Fruit fly (Drosophila melanogaster): ENCODE measurements around the gene Ilp1.

The Ilp1 gene

dm6 chr3L:9840710-9841109, 42.5 kb downstream of the Ilp1 start:
- TF ChIP-seq Dfd (GFP tag; optimal IDR thresholded peaks at IDR 0.05) = peak; percentile 95
- TF ChIP-seq dmrt93B (GFP tag; optimal IDR thresholded peaks at IDR 0.05) = no peak

- no peak for TF ChIP-seq pan (optimal IDR thresholded peaks at IDR 0.05)
- TF ChIP-seq br (GFP tag; optimal IDR thresholded peaks at IDR 0.05) = no peak
- TF ChIP-seq Jra (GFP tag; optimal IDR thresholded peaks at IDR 0.05) = no peak
- TF ChIP-seq rgr (GFP tag; optimal IDR thresholded peaks at IDR 0.05) = no peak
- TF ChIP-seq brk (GFP tag; optimal IDR thresholded peaks at IDR 0.05) = no peak
- no peak for TF ChIP-seq jim (GFP tag; optimal IDR thresholded peaks at IDR 0.05)
- TF ChIP-seq OdsH (GFP tag; optimal IDR thresholded peaks at IDR 0.05) = no peak
- no peak for TF ChIP-seq usp (GFP tag; optimal IDR thresholded peaks at IDR 0.05)
- TF ChIP-seq Mio (GFP tag; optimal IDR thresholded peaks at IDR 0.05) = no peak
- TF ChIP-seq CG32264 (GFP tag; optimal IDR thresholded peaks at IDR 0.05) = no peak
- TF ChIP-seq sage (GFP tag; optimal IDR thresholded peaks at IDR 0.05) = no peak
- TF ChIP-seq dmrt93B (GFP tag; optimal IDR thresholded peaks at IDR 0.05) = no peak
- TF ChIP-seq Hr83 (GFP tag; optimal IDR thresholded peaks at IDR 0.05; ENCODE audit: poor library complexity, severe bottlenecking) = no peak
- no peak for TF ChIP-seq ey (GFP tag; optimal IDR thresholded peaks at IDR 0.05)
- no peak for TF ChIP-seq woc (GFP tag; optimal IDR thresholded peaks at IDR 0.05)
- TF ChIP-seq Hnf4 (GFP tag; optimal IDR thresholded peaks at IDR 0.05) = no peak
- no peak for TF ChIP-seq foxo (GFP tag; optimal IDR thresholded peaks at IDR 0.05)
- TF ChIP-seq Vsx2 (GFP tag; optimal IDR thresholded peaks at IDR 0.05; ENCODE audit: partially characterized antibody) = no peak
- no peak for TF ChIP-seq lola (GFP tag; optimal IDR thresholded peaks at IDR 0.05)
- no peak for TF ChIP-seq HLH106 (tag; optimal IDR thresholded peaks at IDR 0.05)
Measured at dm6 chr3L:9842043-9842442, 43.8 kb downstream of the Ilp1 start.

dm6 chr3L:9845980-9846538, 47.8 kb downstream of the Ilp1 start:
- TF ChIP-seq sv (GFP tag; optimal IDR thresholded peaks at IDR 0.05) (peak; percentile 11), Rel (GFP tag; optimal IDR thresholded peaks at IDR 0.05) (no peak), Rel (tag; optimal IDR thresholded peaks at IDR 0.05) (peak; percentile 21), sage (GFP tag; optimal IDR thresholded peaks at IDR 0.05) (no peak)

- no peak for TF ChIP-seq Mio (GFP tag; optimal IDR thresholded peaks at IDR 0.05)
- TF ChIP-seq CG32264 (GFP tag; optimal IDR thresholded peaks at IDR 0.05) = no peak
- no peak for TF ChIP-seq Rel (GFP tag; optimal IDR thresholded peaks at IDR 0.05)
- peak; percentile 89 for TF ChIP-seq Rel (tag; optimal IDR thresholded peaks at IDR 0.05)
- TF ChIP-seq h (GFP tag; optimal IDR thresholded peaks at IDR 0.05) = no peak
Measured at dm6 chr3L:9846577-9847342, 48.5 kb downstream of the Ilp1 start.

dm6 chr3L:9847420-9847977, 49.3 kb downstream of the Ilp1 start:
- TF ChIP-seq dmrt93B (GFP tag; optimal IDR thresholded peaks at IDR 0.05) (no peak), rgr (GFP tag; optimal IDR thresholded peaks at IDR 0.05) (peak; percentile 65), fru (GFP tag; optimal IDR thresholded peaks at IDR 0.05) (peak; percentile 9), ey (GFP tag; optimal IDR thresholded peaks at IDR 0.05) (peak; percentile 60), woc (GFP tag; optimal IDR thresholded peaks at IDR 0.05) (peak; percentile 41), Sp1 (GFP tag; optimal IDR thresholded peaks at IDR 0.05) (peak; percentile 16), Hr83 (GFP tag; optimal IDR thresholded peaks at IDR 0.05; ENCODE audit: poor library complexity, severe bottlenecking) (no peak), pan (optimal IDR thresholded peaks at IDR 0.05) (no peak), psq (GFP tag; optimal IDR thresholded peaks at IDR 0.05) (peak; percentile 44), br (GFP tag; optimal IDR thresholded peaks at IDR 0.05) (peak; percentile 32), foxo (GFP tag; optimal IDR thresholded peaks at IDR 0.05) (peak in 1 of 2 experiments; percentile 54), lola (GFP tag; optimal IDR thresholded peaks at IDR 0.05) (no peak), Myc (optimal IDR thresholded peaks at IDR 0.05) (no peak), Mio (GFP tag; optimal IDR thresholded peaks at IDR 0.05) (no peak), OdsH (GFP tag; optimal IDR thresholded peaks at IDR 0.05) (peak; percentile 28), h (GFP tag; optimal IDR thresholded peaks at IDR 0.05) (peak; percentile 61), HLH106 (tag; optimal IDR thresholded peaks at IDR 0.05) (peak; percentile 49)

Data from whole organism, wandering third instar larva.